Fruit fly (Drosophila melanogaster) whole organism, embryonic: ENCODE data around the gene et.

Source experiments
- ATbp ChIP-seq: fragments of 200-800 bp; sonication (Bioruptor generic); optimal IDR thresholded peaks from 2 replicates; lab custom pipeline; 2017; ENCODE audit warnings: missing biosample characterization, mild to moderate bottlenecking, missing genetic modification characterization, missing genetic modification reagents
- Atf3 ChIP-seq: fragments of 200-800 bp; sonication (Bioruptor generic); optimal IDR thresholded peaks from 3 replicates; lab custom pipeline; 2016; ENCODE audit warnings: missing biosample characterization, missing genetic modification characterization
- CG11456 ChIP-seq: fragments of 200-800 bp; sonication (Bioruptor generic); IDR thresholded peaks from 3 replicates; pipeline ENCODE4 v1.3.6; 2022; ENCODE audit warnings: missing biosample characterization, missing genetic modification characterization
- CG12769 ChIP-seq: fragments of 200-800 bp; sonication (Bioruptor generic); optimal IDR thresholded peaks from 2 replicates; lab custom pipeline; 2019; ENCODE audit warnings: missing biosample characterization, mild to moderate bottlenecking, missing genetic modification characterization, moderate library complexity
- CG31441 ChIP-seq: fragments of 200-800 bp; sonication (Bioruptor generic); IDR thresholded peaks from 2 replicates; pipeline ENCODE4 v1.3.6; 2022; ENCODE audit warnings: missing biosample characterization, missing genetic modification characterization
- CG34422 ChIP-seq: fragments of 200-800 bp; sonication (Bioruptor generic); IDR thresholded peaks from 3 replicates; pipeline ENCODE4 v1.3.6; 2022; ENCODE audit warnings: missing biosample characterization, missing genetic modification characterization
- CG3847 ChIP-seq: fragments of 200-800 bp; sonication (Bioruptor generic); IDR thresholded peaks from 2 replicates; pipeline ENCODE4 v1.3.6; 2022; ENCODE audit warnings: missing biosample characterization, missing genetic modification characterization
- CG42726 ChIP-seq: fragments of 200-800 bp; sonication (Bioruptor generic); IDR thresholded peaks from 2 replicates; pipeline ENCODE4 v1.3.6; 2022; ENCODE audit warnings: missing biosample characterization, missing genetic modification characterization; ENCODE audit not compliant: partially characterized antibody
- CG5180 ChIP-seq: fragments of 200-800 bp; sonication (Bioruptor generic); optimal IDR thresholded peaks from 3 replicates; lab custom pipeline; 2017; ENCODE audit warnings: missing biosample characterization, missing genetic modification characterization, mild to moderate bottlenecking, moderate library complexity, missing genetic modification reagents
- CG6765 ChIP-seq: fragments of 200-800 bp; sonication (Bioruptor generic); optimal IDR thresholded peaks from 3 replicates; lab custom pipeline; 2017; ENCODE audit warnings: missing biosample characterization, mild to moderate bottlenecking, missing genetic modification characterization
- CG7271 ChIP-seq: fragments of 200-800 bp; sonication (Bioruptor generic); optimal IDR thresholded peaks from 2 replicates; lab custom pipeline; 2018; ENCODE audit warnings: missing biosample characterization, mild to moderate bottlenecking, missing genetic modification characterization, moderate library complexity
- CG7987 ChIP-seq: fragments of 200-800 bp; sonication (Bioruptor generic); optimal IDR thresholded peaks from 2 replicates; lab custom pipeline; 2018; ENCODE audit warnings: missing biosample characterization, mild to moderate bottlenecking, missing genetic modification characterization, moderate library complexity
- CG8290 ChIP-seq, 3 experiments: fragments of 200-800 bp; sonication (Bioruptor generic); optimal IDR thresholded peaks; 2 replicates each; lab custom pipeline; 2016 to 2019; ENCODE audit warnings: missing biosample characterization in 3 of 3, missing genetic modification characterization in 3 of 3, mild to moderate bottlenecking in 2 of 3, moderate library complexity in 1 of 3
- CG8924 ChIP-seq: fragments of 200-800 bp; optimal IDR thresholded peaks from 3 replicates; lab custom pipeline; 2019; ENCODE audit warnings: missing biosample characterization, mild to moderate bottlenecking, missing genetic modification characterization, moderate library complexity
- Deaf1 ChIP-seq: fragments of 200-800 bp; optimal IDR thresholded peaks from 3 replicates; lab custom pipeline; 2019; ENCODE audit warnings: missing biosample characterization, mild to moderate bottlenecking, missing genetic modification characterization, moderate library complexity
- Drgx ChIP-seq: fragments of 200-800 bp; sonication (Bioruptor generic); IDR thresholded peaks from 2 replicates; pipeline ENCODE4 v1.3.6; 2022; ENCODE audit warnings: missing biosample characterization, missing genetic modification characterization
- E2f2 ChIP-seq: fragments of 200-800 bp; sonication (Bioruptor generic); IDR thresholded peaks from 2 replicates; pipeline ENCODE4 v1.3.6; 2022; ENCODE audit warnings: missing biosample characterization, missing genetic modification characterization
- Fer2 ChIP-seq: fragments of 200-800 bp; sonication (Bioruptor generic); optimal IDR thresholded peaks from 2 replicates; lab custom pipeline; 2018; ENCODE audit warnings: missing biosample characterization, mild to moderate bottlenecking, missing genetic modification characterization, moderate library complexity
- HLHmδ ChIP-seq: fragments of 200-800 bp; sonication (Bioruptor generic); optimal IDR thresholded peaks from 2 replicates; lab custom pipeline; 2018; ENCODE audit warnings: missing biosample characterization, mild to moderate bottlenecking, missing genetic modification characterization, moderate library complexity
- Hr39 ChIP-seq: fragments of >200 bp; optimal IDR thresholded peaks from 2 replicates; lab custom pipeline; 2017
- Lim3 ChIP-seq: fragments of 200-800 bp; sonication (Bioruptor generic); IDR thresholded peaks from 2 replicates; pipeline ENCODE4 v1.3.6; 2022; ENCODE audit warnings: missing biosample characterization, missing genetic modification characterization
- MBD-R2 ChIP-seq: fragments of 200-800 bp; sonication (Bioruptor generic); IDR thresholded peaks from 2 replicates; pipeline ENCODE4 v1.3.6; 2022; ENCODE audit warnings: missing biosample characterization, missing genetic modification characterization
- Max ChIP-seq: fragments of 200-800 bp; sonication (Bioruptor generic); optimal IDR thresholded peaks from 2 replicates; lab custom pipeline; 2016; ENCODE audit warnings: missing biosample characterization, mild to moderate bottlenecking, missing genetic modification characterization
- Mes4 ChIP-seq: fragments of 200-800 bp; sonication (Bioruptor generic); optimal IDR thresholded peaks from 2 replicates; lab custom pipeline; 2016; ENCODE audit warnings: missing biosample characterization, missing genetic modification characterization
- NfI ChIP-seq: fragments of 200-800 bp; sonication (Bioruptor generic); optimal IDR thresholded peaks from 3 replicates; lab custom pipeline; 2018; ENCODE audit warnings: missing biosample characterization, mild to moderate bottlenecking, missing genetic modification characterization, moderate library complexity
- Side ChIP-seq: fragments of 200-800 bp; sonication (Bioruptor generic); optimal IDR thresholded peaks from 2 replicates; lab custom pipeline; 2016; ENCODE audit warnings: missing biosample characterization, missing genetic modification characterization
- Sry-δ ChIP-seq: fragments of 200-800 bp; sonication (Bioruptor generic); optimal IDR thresholded peaks from 2 replicates; lab custom pipeline; 2016; ENCODE audit warnings: missing biosample characterization, missing genetic modification characterization
- TFAM ChIP-seq: fragments of 200-800 bp; sonication (Bioruptor generic); optimal IDR thresholded peaks from 2 replicates; lab custom pipeline; 2017; ENCODE audit warnings: missing biosample characterization, missing genetic modification characterization, inconsistent platforms
- Vsx1 ChIP-seq: fragments of 200-800 bp; sonication (Bioruptor generic); optimal IDR thresholded peaks from 2 replicates; lab custom pipeline; 2017; ENCODE audit warnings: missing biosample characterization, mild to moderate bottlenecking, missing genetic modification characterization, missing genetic modification reagents
- Xbp1 ChIP-seq: fragments of 200-800 bp; sonication (Bioruptor generic); optimal IDR thresholded peaks from 3 replicates; lab custom pipeline; 2016; ENCODE audit warnings: missing biosample characterization, mild to moderate bottlenecking, missing genetic modification characterization
- ap ChIP-seq: fragments of 200-800 bp; sonication (Bioruptor generic); IDR thresholded peaks from 2 replicates; pipeline ENCODE4 v1.3.6; 2022; ENCODE audit warnings: missing biosample characterization, missing genetic modification characterization
- bcd ChIP-seq: fragments of 200-800 bp; sonication (Bioruptor generic); optimal IDR thresholded peaks from 2 replicates; lab custom pipeline; 2017; ENCODE audit warnings: missing biosample characterization, mild to moderate bottlenecking, missing genetic modification characterization
- bowl ChIP-seq: fragments of 200-800 bp; sonication (Bioruptor generic); IDR thresholded peaks from 2 replicates; pipeline ENCODE4 v1.3.6; 2022; ENCODE audit warnings: missing biosample characterization, missing genetic modification characterization
- caup ChIP-seq: fragments of 200-800 bp; sonication (Bioruptor generic); optimal IDR thresholded peaks from 3 replicates; lab custom pipeline; 2017; ENCODE audit warnings: missing biosample characterization, mild to moderate bottlenecking, missing genetic modification characterization, moderate library complexity; ENCODE audit not compliant: severe bottlenecking
- fd96Cb ChIP-seq: fragments of 200-800 bp; sonication (Bioruptor generic); optimal IDR thresholded peaks from 2 replicates; lab custom pipeline; 2018; ENCODE audit warnings: missing biosample characterization, mild to moderate bottlenecking, missing genetic modification characterization, moderate library complexity
- hb ChIP-seq: fragments of 200-800 bp; sonication (Bioruptor generic); IDR thresholded peaks from 3 replicates; pipeline ENCODE4 v1.3.6; 2022; ENCODE audit warnings: missing biosample characterization, missing genetic modification characterization; ENCODE audit not compliant: partially characterized antibody
- hth ChIP-seq: fragments of >200 bp; optimal IDR thresholded peaks from 2 replicates; lab custom pipeline; 2017; ENCODE audit warnings: inconsistent platforms
- ken ChIP-seq: fragments of 200-800 bp; sonication (Bioruptor generic); IDR thresholded peaks from 3 replicates; pipeline ENCODE4 v1.3.6; 2022; ENCODE audit warnings: missing biosample characterization, missing genetic modification characterization
- lbe ChIP-seq: fragments of 200-800 bp; sonication (Bioruptor generic); optimal IDR thresholded peaks from 2 replicates; lab custom pipeline; 2016; ENCODE audit warnings: missing biosample characterization, mild to moderate bottlenecking, missing genetic modification characterization
- odd ChIP-seq: fragments of 200-800 bp; sonication (Bioruptor generic); optimal IDR thresholded peaks from 2 replicates; lab custom pipeline; 2017; ENCODE audit warnings: missing biosample characterization, mild to moderate bottlenecking, missing genetic modification characterization
- phol ChIP-seq: fragments of 200-800 bp; sonication (Bioruptor generic); optimal IDR thresholded peaks from 3 replicates; lab custom pipeline; 2018; ENCODE audit warnings: missing biosample characterization, mild to moderate bottlenecking, missing genetic modification characterization, moderate library complexity
- pita ChIP-seq: fragments of 200-800 bp; sonication (Bioruptor generic); optimal IDR thresholded peaks from 2 replicates; lab custom pipeline; 2017; ENCODE audit warnings: missing biosample characterization, mild to moderate bottlenecking, missing genetic modification characterization
- prd ChIP-seq, 3 experiments: fragments of >200 bp in 2 of 3; fragments of 200-800 bp in 1 of 3; sonication (Bioruptor generic) in 1 of 3; optimal IDR thresholded peaks in 2 of 3; IDR thresholded peaks in 1 of 3; 2 replicates in 2 of 3; 3 replicates in 1 of 3; pipeline versions ENCODE4 v1.3.6 to Lab custom; 2017 to 2022; ENCODE audit warnings: missing biosample characterization in 1 of 3, missing genetic modification characterization in 1 of 3
- salm ChIP-seq: fragments of 200-800 bp; sonication (Bioruptor generic); optimal IDR thresholded peaks from 2 replicates; lab custom pipeline; 2018; ENCODE audit warnings: missing biosample characterization, mild to moderate bottlenecking, missing genetic modification characterization
- sim ChIP-seq: fragments of 200-800 bp; sonication (Bioruptor generic); IDR thresholded peaks from 2 replicates; pipeline ENCODE4 v1.3.6; 2022; ENCODE audit warnings: missing biosample characterization, missing genetic modification characterization
- slbo ChIP-seq: fragments of 200-800 bp; sonication (Bioruptor generic); IDR thresholded peaks from 2 replicates; pipeline ENCODE4 v1.3.6; 2022; ENCODE audit warnings: missing biosample characterization, missing genetic modification characterization
- tio ChIP-seq: fragments of 200-800 bp; sonication (Bioruptor generic); optimal IDR thresholded peaks from 2 replicates; lab custom pipeline; 2017; ENCODE audit warnings: missing biosample characterization, missing genetic modification characterization, inconsistent platforms
- twi ChIP-seq: fragments of 200-800 bp; optimal IDR thresholded peaks from 2 replicates; lab custom pipeline; 2019; ENCODE audit warnings: missing biosample characterization, mild to moderate bottlenecking, missing genetic modification characterization, moderate library complexity
- wek ChIP-seq: fragments of 200-800 bp; sonication (Bioruptor generic); optimal IDR thresholded peaks from 3 replicates; lab custom pipeline; 2018; ENCODE audit warnings: missing biosample characterization, mild to moderate bottlenecking, missing genetic modification characterization, moderate library complexity

Gene et

DNA sequence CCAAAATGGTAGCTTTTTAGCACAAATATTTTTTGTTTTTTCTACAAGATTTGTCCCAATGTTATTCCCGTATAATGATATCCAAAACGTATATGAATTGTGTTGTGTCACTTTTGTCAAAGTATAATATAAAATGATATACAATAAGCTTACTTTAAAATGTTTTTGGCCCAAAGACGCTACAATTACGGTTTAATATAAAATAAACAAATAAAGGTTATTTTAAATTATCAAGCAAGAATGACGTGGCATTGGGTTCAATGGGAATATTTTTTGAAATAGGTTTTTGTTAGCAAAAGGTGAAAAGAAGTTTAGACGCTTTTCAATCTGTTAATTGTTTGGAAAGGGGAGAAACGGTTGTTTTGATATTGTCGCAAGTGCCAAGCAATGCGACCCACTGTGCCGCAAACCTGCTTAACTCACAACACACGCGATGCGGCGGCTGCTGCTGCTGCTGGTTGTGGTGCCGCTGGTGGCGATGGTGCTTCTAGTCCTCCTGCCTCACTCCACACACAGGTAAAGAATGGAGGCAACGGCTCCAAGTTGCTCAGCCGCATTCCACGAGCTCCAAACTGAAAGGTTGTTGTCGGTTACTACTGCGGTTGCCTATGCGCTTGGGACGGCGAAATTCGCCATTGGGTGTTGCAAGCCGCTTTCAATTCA lies 12.4 kb downstream of the et start (continued):
- TF ChIP-seq Vsx1 (GFP tag; lab: Kevin White, UChicago) (no peak), Drgx (GFP tag; lab: Robert Waterston, UW) (no peak), MBD-R2 (GFP tag; lab: Robert Waterston, UW) (no peak), CG42726 (no peak), hth (lab: Kevin White, UChicago) (no peak), CG6765 (peak; percentile 42), E2f2 (GFP tag; lab: Robert Waterston, UW) (no peak), bowl (no peak), ATbp (GFP tag; lab: Kevin White, UChicago) (peak; percentile 24), Lim3 (GFP tag; lab: Robert Waterston, UW) (no peak), CG5180 (GFP tag; lab: Kevin White, UChicago) (peak; percentile 27), Max (GFP tag; lab: Kevin White, UChicago) (peak; percentile 58), Deaf1 (tag; lab: Kevin White, UChicago) (no peak), CG34422 (GFP tag; lab: Robert Waterston, UW) (no peak), CG7987 (GFP tag; lab: Kevin White, UChicago) (no peak), Hr39 (lab: Kevin White, UChicago) (no peak), CG7271 (tag; lab: Kevin White, UChicago) (no peak), Xbp1 (GFP tag; lab: Kevin White, UChicago) (peak; percentile 38), caup (GFP tag; lab: Kevin White, UChicago) (peak; percentile 10), NfI (GFP tag; lab: Kevin White, UChicago) (peak; percentile 37), CG8290 (GFP tag; optimal IDR thresholded peaks at IDR 0.05; lab: Kevin White, UChicago) (no peak), CG8290 (tag; optimal IDR thresholded peaks at IDR 0.05; lab: Kevin White, UChicago) (no peak), phol (tag; lab: Kevin White, UChicago) (peak; percentile 59), CG11456 (GFP tag; lab: Robert Waterston, UW) (no peak), salm (tag; lab: Kevin White, UChicago) (no peak), ken (no peak), Fer2 (tag; lab: Kevin White, UChicago) (no peak), slbo (no peak; the same call in 1 of the 2 replicates), sim (GFP tag; lab: Robert Waterston, UW) (no peak), ap (GFP tag; lab: Robert Waterston, UW) (no peak), tio (GFP tag; lab: Kevin White, UChicago) (no peak), odd (peak; percentile 58), TFAM (no peak), Mes4 (GFP tag; lab: Kevin White, UChicago) (no peak), bcd (GFP tag; lab: Kevin White, UChicago) (peak; percentile 62), Atf3 (GFP tag; lab: Kevin White, UChicago) (no peak), lbe (no peak), CG8924 (peak; percentile 69), pita (GFP tag; lab: Kevin White, UChicago) (no peak), CG31441 (GFP tag; lab: Robert Waterston, UW) (no peak; the same call in 1 of the 2 replicates), HLHmδ (GFP tag; lab: Kevin White, UChicago) (no peak), Side (no peak), fd96Cb (tag; lab: Kevin White, UChicago) (peak; percentile 37), hb (GFP tag; lab: Robert Waterston, UW) (no peak), CG12769 (no peak), twi (peak; percentile 23), CG3847 (no peak), Sry-δ (GFP tag; lab: Kevin White, UChicago) (no peak), wek (GFP tag; lab: Kevin White, UChicago) (no peak), prd (optimal IDR thresholded peaks at IDR 0.05; lab: Kevin White, UChicago) (no peak), prd (GFP tag; IDR thresholded peaks at IDR 0.05; lab: Robert Waterston, UW) (0 out of 3 replicates have a peak, but pooled peaks have one; percentile 16)
